Fruit fly (Drosophila melanogaster): ENCODE results near the gene Kaz.

Kaz gene

dm6 chr3R:24875939-24876842 is 46.4 kb upstream of the Kaz start, which contains the start of gene CG3744 (continued):
- TF ChIP-seq Trl (optimal IDR thresholded peaks at IDR 0.05) = peak in 1 of 2 experiments; percentile 57
- peak; percentile 68 for TF ChIP-seq Trl (GFP tag; optimal IDR thresholded peaks at IDR 0.05)
- TF ChIP-seq CG4404 (GFP tag; IDR thresholded peaks at IDR 0.05) = peak; percentile 89
- peak; percentile 97 for TF ChIP-seq hbn (GFP tag; IDR thresholded peaks at IDR 0.05; ENCODE audit: partially characterized antibody)
- TF ChIP-seq CG7839 (tag; optimal IDR thresholded peaks at IDR 0.05) = peak; percentile 92
- TF ChIP-seq gce (GFP tag; IDR thresholded peaks at IDR 0.05) = peak; percentile 87
- peak; percentile 35 for TF ChIP-seq NC2β (GFP tag; optimal IDR thresholded peaks at IDR 0.05)
- TF ChIP-seq pfk (GFP tag; optimal IDR thresholded peaks at IDR 0.05) = peak; percentile 56
- TF ChIP-seq CG10147 (GFP tag; optimal IDR thresholded peaks at IDR 0.05) = peak; percentile 85
- peak; percentile 84 for TF ChIP-seq Oli (tag; optimal IDR thresholded peaks at IDR 0.05)
- TF ChIP-seq CG1529 (GFP tag; optimal IDR thresholded peaks at IDR 0.05) = peak; percentile 66
- peak; percentile 67 for TF ChIP-seq jumu (GFP tag; optimal IDR thresholded peaks at IDR 0.05)
- TF ChIP-seq Bgb (GFP tag; IDR thresholded peaks at IDR 0.05; ENCODE audit: partially characterized antibody) = peak; percentile 95
- TF ChIP-seq Dfd (GFP tag; optimal IDR thresholded peaks at IDR 0.05) = peak in 1 of 2 experiments; percentile 71
- TF ChIP-seq CG13775 (GFP tag; optimal IDR thresholded peaks at IDR 0.05) = peak; percentile 89
- peak; percentile 93 for TF ChIP-seq CG32772 (GFP tag; IDR thresholded peaks at IDR 0.05)
- TF ChIP-seq fd102C (GFP tag; optimal IDR thresholded peaks at IDR 0.05) = no peak
- TF ChIP-seq Ets65A (GFP tag) = peak; percentile 99
- no peak for TF ChIP-seq Stat92E (GFP tag; optimal IDR thresholded peaks at IDR 0.05)
- TF ChIP-seq fd3F (GFP tag; optimal IDR thresholded peaks at IDR 0.05) = peak; percentile 90
- TF ChIP-seq cwo (GFP tag; optimal IDR thresholded peaks at IDR 0.05) = no peak
- TF ChIP-seq CG17186 (GFP tag; optimal IDR thresholded peaks at IDR 0.05) = peak; percentile 55
- peak; percentile 94 for TF ChIP-seq vnd (GFP tag; IDR thresholded peaks at IDR 0.05; ENCODE audit: partially characterized antibody)
- peak; percentile 92 for TF ChIP-seq CG6175 (GFP tag; IDR thresholded peaks at IDR 0.05)
- TF ChIP-seq Abd-B (GFP tag; optimal IDR thresholded peaks at IDR 0.05) = peak; percentile 85
- TF ChIP-seq Sox102F (GFP tag; optimal IDR thresholded peaks at IDR 0.05) = peak; percentile 90
- TF ChIP-seq CG8478 (optimal IDR thresholded peaks at IDR 0.05) = peak; percentile 92
- TF ChIP-seq usp (GFP tag; optimal IDR thresholded peaks at IDR 0.05) = no peak
- TF ChIP-seq Elba2 (GFP tag; optimal IDR thresholded peaks at IDR 0.05) = peak; percentile 6
- peak; percentile 96 for TF ChIP-seq CG12391 (tag; optimal IDR thresholded peaks at IDR 0.05)
- TF ChIP-seq unc-4 (GFP tag; IDR thresholded peaks at IDR 0.05; ENCODE audit: partially characterized antibody) = peak; percentile 93
- peak; percentile 90 for TF ChIP-seq CG13894 (tag; optimal IDR thresholded peaks at IDR 0.05)
- TF ChIP-seq CG18764 (GFP tag; optimal IDR thresholded peaks at IDR 0.05) = peak; percentile 81
- TF ChIP-seq E2f2 (GFP tag; IDR thresholded peaks at IDR 0.05) = no peak
- peak; percentile 80 for TF ChIP-seq CG17385 (GFP tag; optimal IDR thresholded peaks at IDR 0.05)
- TF ChIP-seq Rfx (GFP tag; IDR thresholded peaks at IDR 0.05) = peak; percentile 99
- TF ChIP-seq wdn (GFP tag; IDR thresholded peaks at IDR 0.05) = peak; percentile 94
- peak; percentile 80 for TF ChIP-seq D19A (tag; optimal IDR thresholded peaks at IDR 0.05)
- TF ChIP-seq CG1832 (GFP tag; optimal IDR thresholded peaks at IDR 0.05) = no peak
- TF ChIP-seq HLH4C (GFP tag; IDR thresholded peaks at IDR 0.05; ENCODE audit: partially characterized antibody) = peak; percentile 87
- TF ChIP-seq Drgx (GFP tag; IDR thresholded peaks at IDR 0.05) = peak; percentile 89
- peak; percentile 88 for TF ChIP-seq onecut (GFP tag; IDR thresholded peaks at IDR 0.05)
- peak; percentile 66 for TF ChIP-seq CG1603 (tag; optimal IDR thresholded peaks at IDR 0.05)
- peak; percentile 59 for TF ChIP-seq CG16863 (GFP tag; optimal IDR thresholded peaks at IDR 0.05)
- peak; percentile 92 for TF ChIP-seq Lhr (GFP tag; optimal IDR thresholded peaks at IDR 0.05)
- TF ChIP-seq Sry-δ (GFP tag; optimal IDR thresholded peaks at IDR 0.05) = peak; percentile 92
- peak; percentile 79 for TF ChIP-seq CG7357 (GFP tag; IDR thresholded peaks at IDR 0.05)
- TF ChIP-seq sob (GFP tag; IDR thresholded peaks at IDR 0.05) = peak; percentile 96
- TF ChIP-seq twi (tag; optimal IDR thresholded peaks at IDR 0.05) = peak; percentile 83

All from whole organism, embryonic.